Fruit fly (Drosophila melanogaster) whole organism, embryonic: ENCODE measurements around the gene Root.
A peak's percentile ranks its signal among the peaks of the same experiment; 100 is the strongest.

Experiments used
- Ada2b ChIP-seq: fragments of 200-800 bp; sonication (Bioruptor generic); IDR thresholded peaks from 2 replicates; pipeline ENCODE4 v1.3.6; 2022; ENCODE audit warnings: missing biosample characterization, missing genetic modification characterization
- Atf-2 ChIP-seq: fragments of 200-800 bp; sonication (Bioruptor generic); optimal IDR thresholded peaks from 2 replicates; lab custom pipeline; 2016; ENCODE audit warnings: missing biosample characterization, missing genetic modification characterization
- BEAF-32 ChIP-seq: fragments of 200-800 bp; sonication (Bioruptor generic); optimal IDR thresholded peaks from 3 replicates; lab custom pipeline; 2017; ENCODE audit warnings: missing biosample characterization, missing genetic modification characterization, mild to moderate bottlenecking, moderate library complexity, missing genetic modification reagents
- Bteb2 ChIP-seq: fragments of 200-800 bp; sonication (Bioruptor generic); optimal IDR thresholded peaks from 2 replicates; lab custom pipeline; 2016; ENCODE audit warnings: missing biosample characterization, missing genetic modification characterization
- CG10147 ChIP-seq: fragments of 200-800 bp; sonication (Bioruptor generic); optimal IDR thresholded peaks from 2 replicates; lab custom pipeline; 2019; ENCODE audit warnings: missing biosample characterization, mild to moderate bottlenecking, missing genetic modification characterization, moderate library complexity
- CG1024 ChIP-seq: fragments of 200-800 bp; sonication (Bioruptor generic); IDR thresholded peaks from 2 replicates; pipeline ENCODE4 v1.3.6; 2022; ENCODE audit warnings: missing biosample characterization, missing genetic modification characterization
- CG10654 ChIP-seq: fragments of 200-800 bp; sonication (Bioruptor generic); optimal IDR thresholded peaks from 2 replicates; lab custom pipeline; 2016; ENCODE audit warnings: missing biosample characterization, missing genetic modification characterization
- CG12299 ChIP-seq: fragments of 200-800 bp; sonication (Bioruptor generic); optimal IDR thresholded peaks from 2 replicates; lab custom pipeline; 2018; ENCODE audit warnings: missing biosample characterization, mild to moderate bottlenecking, missing genetic modification characterization
- CG1602 ChIP-seq: fragments of 200-800 bp; sonication (Bioruptor generic); optimal IDR thresholded peaks from 3 replicates; lab custom pipeline; 2016; ENCODE audit warnings: missing biosample characterization, missing genetic modification characterization
- CG1792 ChIP-seq: fragments of 200-800 bp; sonication (Bioruptor generic); optimal IDR thresholded peaks from 2 replicates; lab custom pipeline; 2016; ENCODE audit warnings: missing biosample characterization, missing genetic modification characterization
- CG31388 ChIP-seq: fragments of 200-800 bp; sonication (Bioruptor generic); optimal IDR thresholded peaks from 2 replicates; lab custom pipeline; 2016; ENCODE audit warnings: missing biosample characterization, missing genetic modification characterization
- CG34376 ChIP-seq: fragments of 200-800 bp; sonication (Bioruptor generic); optimal IDR thresholded peaks from 2 replicates; lab custom pipeline; 2018; ENCODE audit warnings: missing biosample characterization, mild to moderate bottlenecking, missing genetic modification characterization
- CG4328 ChIP-seq: fragments of 200-800 bp; sonication (Bioruptor generic); optimal IDR thresholded peaks from 3 replicates; lab custom pipeline; 2017; ENCODE audit warnings: missing biosample characterization, missing genetic modification reagents, missing genetic modification characterization
- CG4424 ChIP-seq: fragments of 200-800 bp; sonication (Bioruptor generic); optimal IDR thresholded peaks from 3 replicates; lab custom pipeline; 2016; ENCODE audit warnings: missing biosample characterization, missing genetic modification characterization
- CG6272 ChIP-seq: fragments of 200-800 bp; sonication (Bioruptor generic); IDR thresholded peaks from 2 replicates; pipeline ENCODE4 v1.3.6; 2022; ENCODE audit warnings: missing biosample characterization, missing genetic modification characterization
- CG7839 ChIP-seq: fragments of 200-800 bp; sonication (Bioruptor generic); optimal IDR thresholded peaks from 3 replicates; lab custom pipeline; 2018; ENCODE audit warnings: missing biosample characterization, mild to moderate bottlenecking, missing genetic modification characterization, moderate library complexity
- CG8290 ChIP-seq, 3 experiments: fragments of 200-800 bp; sonication (Bioruptor generic); optimal IDR thresholded peaks; 2 replicates each; lab custom pipeline; 2016 to 2019; ENCODE audit warnings: missing biosample characterization in 3 of 3, missing genetic modification characterization in 3 of 3, mild to moderate bottlenecking in 2 of 3, moderate library complexity in 1 of 3
- CG9932 ChIP-seq: fragments of 200-800 bp; sonication (Bioruptor generic); IDR thresholded peaks from 2 replicates; pipeline ENCODE4 v1.3.6; 2022; ENCODE audit warnings: missing biosample characterization, missing genetic modification characterization
- D ChIP-seq, 2 experiments: fragments of 200-800 bp in 1 of 2; fragments of >200 bp in 1 of 2; sonication (Bioruptor generic) in 1 of 2; optimal IDR thresholded peaks; 2 replicates in 1 of 2; 3 replicates in 1 of 2; lab custom pipeline; 2017; ENCODE audit warnings: mild to moderate bottlenecking in 1 of 2, missing biosample characterization in 1 of 2, missing genetic modification characterization in 1 of 2, missing genetic modification reagents in 1 of 2
- Doc3 ChIP-seq: fragments of 200-800 bp; sonication (Bioruptor generic); IDR thresholded peaks from 3 replicates; pipeline ENCODE4 v1.3.6; 2022; ENCODE audit warnings: missing biosample characterization, missing genetic modification characterization; ENCODE audit not compliant: partially characterized antibody
- ERR ChIP-seq: fragments of 200-800 bp; sonication (Bioruptor generic); optimal IDR thresholded peaks from 2 replicates; lab custom pipeline; 2016; ENCODE audit warnings: missing biosample characterization, missing genetic modification characterization
- Fer1 ChIP-seq: fragments of 200-800 bp; sonication (Bioruptor generic); optimal IDR thresholded peaks from 2 replicates; lab custom pipeline; 2017; ENCODE audit warnings: missing biosample characterization, mild to moderate bottlenecking, missing genetic modification characterization
- GATAe ChIP-seq: fragments of 200-800 bp; sonication (Bioruptor generic); conservative IDR thresholded peaks from 2 replicates; pipeline ENCODE4 v1.3.6; 2022; ENCODE audit warnings: missing biosample characterization, missing genetic modification characterization
- Hr39 ChIP-seq: fragments of >200 bp; optimal IDR thresholded peaks from 2 replicates; lab custom pipeline; 2017
- NC2β ChIP-seq: fragments of 200-800 bp; sonication (Bioruptor generic); optimal IDR thresholded peaks from 2 replicates; lab custom pipeline; 2016; ENCODE audit warnings: missing biosample characterization, missing genetic modification characterization
- Side ChIP-seq: fragments of 200-800 bp; sonication (Bioruptor generic); optimal IDR thresholded peaks from 2 replicates; lab custom pipeline; 2016; ENCODE audit warnings: missing biosample characterization, missing genetic modification characterization
- Sox102F ChIP-seq: fragments of 200-800 bp; sonication (Bioruptor generic); optimal IDR thresholded peaks from 2 replicates; lab custom pipeline; 2018; ENCODE audit warnings: missing biosample characterization, mild to moderate bottlenecking, missing genetic modification characterization, moderate library complexity
- amos ChIP-seq: fragments of 200-800 bp; sonication (Bioruptor generic); IDR thresholded peaks from 2 replicates; pipeline ENCODE4 v1.3.6; 2022; ENCODE audit warnings: missing biosample characterization, missing genetic modification characterization; ENCODE audit not compliant: partially characterized antibody
- ash1 ChIP-seq: fragments of 200-800 bp; sonication (Bioruptor generic); optimal IDR thresholded peaks from 2 replicates; lab custom pipeline; 2018; ENCODE audit warnings: missing biosample characterization, mild to moderate bottlenecking, missing genetic modification characterization
- crp ChIP-seq, 2 experiments: fragments of 200-800 bp; sonication (Bioruptor generic); optimal IDR thresholded peaks; 2 replicates in 1 of 2; 3 replicates in 1 of 2; lab custom pipeline; 2017; ENCODE audit warnings: missing biosample characterization in 2 of 2, missing genetic modification characterization in 2 of 2, mild to moderate bottlenecking in 1 of 2, moderate library complexity in 1 of 2
- dmrt11E ChIP-seq: fragments of 200-800 bp; sonication (Bioruptor generic); optimal IDR thresholded peaks from 3 replicates; lab custom pipeline; 2018; ENCODE audit warnings: missing biosample characterization, mild to moderate bottlenecking, missing genetic modification characterization, moderate library complexity
- dpn ChIP-seq, 2 experiments: fragments of 200-800 bp; sonication (Bioruptor generic); optimal IDR thresholded peaks; 3 replicates each; lab custom pipeline; 2016; ENCODE audit warnings: missing biosample characterization in 2 of 2, missing genetic modification characterization in 2 of 2
- eve ChIP-seq, 2 experiments: fragments of >200 bp; optimal IDR thresholded peaks; 2 replicates each; lab custom pipeline; 2017; ENCODE audit warnings: missing biosample characterization in 2 of 2, missing genetic modification characterization in 2 of 2
- grn ChIP-seq: fragments of 200-800 bp; sonication (Bioruptor generic); optimal IDR thresholded peaks from 3 replicates; lab custom pipeline; 2017; ENCODE audit warnings: missing biosample characterization, missing genetic modification characterization
- jigr1 ChIP-seq: fragments of 200-800 bp; sonication (Bioruptor generic); IDR thresholded peaks from 3 replicates; pipeline ENCODE4 v1.3.6; 2022; ENCODE audit warnings: missing biosample characterization, missing genetic modification characterization
- lbe ChIP-seq: fragments of 200-800 bp; sonication (Bioruptor generic); optimal IDR thresholded peaks from 2 replicates; lab custom pipeline; 2016; ENCODE audit warnings: missing biosample characterization, mild to moderate bottlenecking, missing genetic modification characterization
- lola ChIP-seq, 3 experiments: fragments of >200 bp in 2 of 3; fragments of 200-800 bp in 1 of 3; sonication (Bioruptor generic) in 1 of 3; optimal IDR thresholded peaks; 2 replicates each; lab custom pipeline; 2017 to 2019; ENCODE audit warnings: missing biosample characterization in 3 of 3, missing genetic modification characterization in 3 of 3, mild to moderate bottlenecking in 1 of 3, moderate library complexity in 1 of 3
- lov ChIP-seq, 2 experiments: fragments of 200-800 bp in 1 of 2; fragments of >200 bp in 1 of 2; sonication (Bioruptor generic) in 1 of 2; IDR thresholded peaks in 1 of 2; optimal IDR thresholded peaks in 1 of 2; 2 replicates in 1 of 2; 3 replicates in 1 of 2; pipeline versions ENCODE4 v1.3.6 to Lab custom; 2017 to 2022; ENCODE audit warnings: missing biosample characterization in 1 of 2, missing genetic modification characterization in 1 of 2
- luna ChIP-seq: fragments of 200-800 bp; sonication (Bioruptor generic); optimal IDR thresholded peaks from 2 replicates; lab custom pipeline; 2016; ENCODE audit warnings: missing biosample characterization, missing genetic modification characterization
- nom ChIP-seq: fragments of 200-800 bp; sonication (Bioruptor generic); optimal IDR thresholded peaks from 2 replicates; lab custom pipeline; 2017; ENCODE audit warnings: missing biosample characterization, missing genetic modification characterization, mild to moderate bottlenecking, moderate library complexity, missing genetic modification reagents
- oc ChIP-seq: fragments of 200-800 bp; sonication (Bioruptor generic); optimal IDR thresholded peaks from 2 replicates; lab custom pipeline; 2018; ENCODE audit warnings: missing biosample characterization, mild to moderate bottlenecking, missing genetic modification characterization, moderate library complexity
- odd ChIP-seq: fragments of 200-800 bp; sonication (Bioruptor generic); optimal IDR thresholded peaks from 2 replicates; lab custom pipeline; 2017; ENCODE audit warnings: missing biosample characterization, mild to moderate bottlenecking, missing genetic modification characterization
- tio ChIP-seq: fragments of 200-800 bp; sonication (Bioruptor generic); optimal IDR thresholded peaks from 2 replicates; lab custom pipeline; 2017; ENCODE audit warnings: missing biosample characterization, missing genetic modification characterization, inconsistent platforms
- toy ChIP-seq: fragments of 200-800 bp; sonication (Bioruptor generic); IDR thresholded peaks from 2 replicates; pipeline ENCODE4 v1.3.6; 2022; ENCODE audit warnings: missing biosample characterization, missing genetic modification characterization
- twi ChIP-seq: fragments of 200-800 bp; optimal IDR thresholded peaks from 2 replicates; lab custom pipeline; 2019; ENCODE audit warnings: missing biosample characterization, mild to moderate bottlenecking, missing genetic modification characterization, moderate library complexity
- usp ChIP-seq: fragments of >200 bp; optimal IDR thresholded peaks from 2 replicates; lab custom pipeline; 2017; ENCODE audit warnings: missing biosample characterization, missing genetic modification characterization
- vfl ChIP-seq: fragments of 200-800 bp; sonication (Bioruptor generic); optimal IDR thresholded peaks from 2 replicates; lab custom pipeline; 2016; ENCODE audit warnings: missing biosample characterization, missing genetic modification characterization
- z ChIP-seq: fragments of 200-800 bp; sonication (Bioruptor generic); IDR thresholded peaks from 3 replicates; pipeline ENCODE4 v1.3.6; 2022; ENCODE audit warnings: missing biosample characterization, missing genetic modification characterization

Root gene

DNA sequence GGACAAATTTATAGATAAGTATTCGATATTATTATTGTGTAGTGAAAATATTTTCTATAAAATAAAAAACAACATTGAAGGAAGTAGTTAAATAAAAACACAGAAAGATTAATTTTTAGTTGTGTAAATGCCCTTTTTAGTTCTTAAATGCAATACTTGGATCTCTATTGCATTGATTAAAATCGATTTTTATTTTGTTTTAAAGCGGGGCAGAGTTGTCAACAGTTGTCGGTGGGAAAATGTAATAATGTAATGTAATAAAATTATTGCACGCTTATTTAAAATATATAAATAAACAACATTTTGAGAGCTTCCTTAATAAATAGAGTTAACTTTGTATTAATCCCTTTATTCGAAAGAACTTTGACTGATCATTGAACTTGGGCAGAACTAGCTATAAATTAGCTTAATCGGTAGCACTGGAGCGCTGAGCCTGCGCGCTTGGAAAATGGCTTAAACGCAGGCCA lies 50.5 kb downstream of the Root start, which contains the start of gene Apc2 (continued):
- TF ChIP-seq CG4424 (peak; percentile 33), dmrt11E (tag; lab: Kevin White, UChicago) (peak; percentile 64), D (optimal IDR thresholded peaks at IDR 0.05; lab: Kevin White, UChicago) (no peak), D (GFP tag; optimal IDR thresholded peaks at IDR 0.05; lab: Kevin White, UChicago) (peak; percentile 16), lov (optimal IDR thresholded peaks at IDR 0.05; lab: Kevin White, UChicago) (no peak), lov (GFP tag; IDR thresholded peaks at IDR 0.05; lab: Robert Waterston, UW) (no peak), CG6272 (GFP tag; lab: Robert Waterston, UW) (no peak), lbe (GFP tag; lab: Kevin White, UChicago) (peak; percentile 14), Doc3 (peak; percentile 57), ERR (GFP tag; lab: Kevin White, UChicago) (no peak), CG31388 (GFP tag; lab: Kevin White, UChicago) (no peak), z (GFP tag; lab: Robert Waterston, UW) (no peak), grn (no peak)

DNA sequence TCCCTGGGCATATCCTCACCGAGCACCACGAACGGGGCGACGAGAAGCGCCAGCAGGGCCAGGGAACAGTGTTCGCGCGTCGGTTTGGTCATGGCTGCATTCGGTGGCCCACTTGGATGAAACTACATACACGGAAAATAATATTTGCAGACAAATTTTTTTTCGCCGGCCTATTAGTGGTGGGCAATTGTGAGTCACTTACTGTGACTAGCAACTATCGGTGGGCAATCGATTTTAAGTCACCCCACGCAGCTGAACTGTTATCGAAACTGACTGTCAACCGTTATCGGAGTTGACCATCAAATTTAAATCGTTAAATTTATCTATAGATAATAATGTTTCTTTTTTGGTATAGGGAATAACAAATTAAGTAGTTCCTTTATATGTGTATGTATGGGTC lies 56.3 kb downstream of the Root start, which contains the start of gene CG5510:
TSS of gene CG5510 (minus strand) at position 201 of the 400 bp plus-strand sequence.
- TF ChIP-seq eve (GFP tag; optimal IDR thresholded peaks at IDR 0.05; lab: Kevin White, UChicago): no peak
- peak; percentile 20 for TF ChIP-seq CG1602 (GFP tag; lab: Kevin White, UChicago)
- peak; percentile 62 for TF ChIP-seq Side
- TF ChIP-seq CG4328: no peak
- TF ChIP-seq Sox102F (GFP tag; lab: Kevin White, UChicago): no peak
- no peak for TF ChIP-seq z (GFP tag; lab: Robert Waterston, UW)
- TF ChIP-seq GATAe (GFP tag; lab: Robert Waterston, UW): no peak
- peak; percentile 11 for TF ChIP-seq Bteb2 (GFP tag; lab: Kevin White, UChicago)
- TF ChIP-seq Fer1 (GFP tag; lab: Kevin White, UChicago): peak; percentile 37
- no peak for TF ChIP-seq ash1 (GFP tag; lab: Kevin White, UChicago)
- TF ChIP-seq toy (GFP tag; lab: Robert Waterston, UW): no peak
- TF ChIP-seq CG10654 (GFP tag; lab: Kevin White, UChicago): no peak
- no peak for TF ChIP-seq luna
- no peak for TF ChIP-seq tio (GFP tag; lab: Kevin White, UChicago)
- no peak for TF ChIP-seq Hr39
- peak in 1 of 3 experiments; percentile 8 for TF ChIP-seq lola (GFP tag; optimal IDR thresholded peaks at IDR 0.05; lab: Kevin White, UChicago)
- no peak for TF ChIP-seq odd (GFP tag; lab: Kevin White, UChicago)
- TF ChIP-seq dpn (GFP tag; optimal IDR thresholded peaks at IDR 0.05; lab: Kevin White, UChicago): peak; percentile 46 to 68
- peak; percentile 86 for TF ChIP-seq CG9932 (GFP tag; lab: Robert Waterston, UW)
- TF ChIP-seq CG1792: peak; percentile 52
- TF ChIP-seq nom: no peak
- peak in 1 of 2 experiments; percentile 67 for TF ChIP-seq crp (GFP tag; optimal IDR thresholded peaks at IDR 0.05; lab: Kevin White, UChicago)
- TF ChIP-seq CG7839 (tag; lab: Kevin White, UChicago): no peak
- peak; percentile 32; the same call in 1 of the 2 replicates for TF ChIP-seq CG6272 (GFP tag; lab: Robert Waterston, UW)
- no peak for TF ChIP-seq usp (GFP tag; lab: Kevin White, UChicago)
- TF ChIP-seq CG12299 (tag; lab: Kevin White, UChicago): peak; percentile 15
- TF ChIP-seq Atf-2: no peak
- no peak for TF ChIP-seq twi
- peak; percentile 10 for TF ChIP-seq oc (tag; lab: Kevin White, UChicago)
- peak; percentile 22 for TF ChIP-seq CG34376 (GFP tag; lab: Kevin White, UChicago)
- peak; percentile 98 for TF ChIP-seq amos (GFP tag; lab: Robert Waterston, UW)
- TF ChIP-seq CG1024: no peak
- peak; percentile 32 for TF ChIP-seq NC2β (GFP tag; lab: Kevin White, UChicago)
- peak; percentile 98 for TF ChIP-seq BEAF-32 (GFP tag; lab: Kevin White, UChicago)
- peak; percentile 52 for TF ChIP-seq vfl (GFP tag; lab: Kevin White, UChicago)
- no peak for TF ChIP-seq CG8290 (GFP tag; optimal IDR thresholded peaks at IDR 0.05; lab: Kevin White, UChicago)
- peak in 1 of 2 experiments; percentile 89 for TF ChIP-seq CG8290 (tag; optimal IDR thresholded peaks at IDR 0.05; lab: Kevin White, UChicago)
- no peak for TF ChIP-seq Ada2b (GFP tag; lab: Robert Waterston, UW)
- TF ChIP-seq jigr1 (GFP tag; lab: Robert Waterston, UW): no peak
- TF ChIP-seq CG10147 (GFP tag; lab: Kevin White, UChicago): peak; percentile 31
